Worm (Caenorhabditis elegans) whole organism, L2 larva: ENCODE measurements around the gene ret-1.
"Not testable (repeated sequence)": the region's sequence is repeated elsewhere in the genome, so short reads cannot be mapped to it uniquely, and the experiment has no call there.

Experiments used
- C34F6.9 ChIP-seq: fragments of 150-350 bp; optimal IDR thresholded peaks from 2 replicates; lab custom pipeline; 2014; ENCODE audit warnings: missing biosample characterization, missing genetic modification characterization
- F13H6.1 ChIP-seq: sonication (generic microtip); optimal IDR thresholded peaks from 2 replicates; lab custom pipeline; 2016; ENCODE audit warnings: missing genetic modification characterization, missing compliant biosample characterization
- ZK546.5 ChIP-seq: sonication (generic microtip); optimal IDR thresholded peaks from 2 replicates; lab custom pipeline; 2017; ENCODE audit warnings: missing biosample characterization, missing genetic modification characterization
- aly-2 ChIP-seq: fragments of 150-350 bp; optimal IDR thresholded peaks from 2 replicates; lab custom pipeline; 2014; ENCODE audit warnings: missing biosample characterization, missing genetic modification characterization
- ama-1 ChIP-seq: fragments of 150-350 bp; optimal IDR thresholded peaks from 2 replicates; lab custom pipeline; 2018; ENCODE audit warnings: inconsistent platforms
- blmp-1 ChIP-seq: sonication (generic microtip); optimal IDR thresholded peaks from 2 replicates; lab custom pipeline; 2017; ENCODE audit warnings: missing genetic modification characterization, mild to moderate bottlenecking, missing compliant biosample characterization, antibody characterized with exemption, moderate library complexity; ENCODE audit not compliant: insufficient read depth
- ceh-16 ChIP-seq: fragments of 150-350 bp; optimal IDR thresholded peaks from 2 replicates; lab custom pipeline; 2014; ENCODE audit warnings: missing biosample characterization, missing genetic modification characterization
- ceh-82 ChIP-seq: fragments of 150-350 bp; optimal IDR thresholded peaks from 2 replicates; lab custom pipeline; 2014; ENCODE audit warnings: missing biosample characterization, missing genetic modification characterization
- elt-1 ChIP-seq: fragments of 150-350 bp; optimal IDR thresholded peaks from 2 replicates; lab custom pipeline; 2014; ENCODE audit warnings: missing biosample characterization, missing genetic modification characterization
- fos-1 ChIP-seq: fragments of 150-350 bp; optimal IDR thresholded peaks from 2 replicates; lab custom pipeline; 2014; ENCODE audit warnings: missing biosample characterization, missing genetic modification characterization
- gmeb-1 ChIP-seq: fragments of 150-350 bp; optimal IDR thresholded peaks from 2 replicates; lab custom pipeline; 2014; ENCODE audit warnings: missing biosample characterization, missing genetic modification characterization
- lin-11 ChIP-seq: fragments of 150-350 bp; sonication (generic microtip); optimal IDR thresholded peaks from 2 replicates; lab custom pipeline; 2014; ENCODE audit warnings: missing biosample characterization, missing genetic modification characterization, inconsistent platforms, mixed read lengths
- lin-39 ChIP-seq: fragments of 150-350 bp; optimal IDR thresholded peaks from 2 replicates; lab custom pipeline; 2014; ENCODE audit warnings: missing biosample characterization, missing genetic modification reagents, missing genetic modification characterization
- lsy-2 ChIP-seq, 2 experiments: fragments of 150-350 bp in 1 of 2; sonication (generic microtip) in 1 of 2; optimal IDR thresholded peaks; 2 replicates each; lab custom pipeline; 2014 to 2017; ENCODE audit warnings: missing biosample characterization in 2 of 2, missing genetic modification characterization in 2 of 2
- mdl-1 ChIP-seq, 2 experiments: fragments of 150-350 bp in 1 of 2; sonication (generic microtip) in 1 of 2; optimal IDR thresholded peaks; 2 replicates each; lab custom pipeline; 2017; ENCODE audit warnings: missing biosample characterization in 2 of 2, missing genetic modification characterization in 2 of 2
- nhr-11 ChIP-seq: fragments of 150-350 bp; optimal IDR thresholded peaks from 2 replicates; lab custom pipeline; 2014; ENCODE audit warnings: missing biosample characterization, missing genetic modification characterization
- nhr-12 ChIP-seq: fragments of 150-350 bp; optimal IDR thresholded peaks from 2 replicates; lab custom pipeline; 2014; ENCODE audit warnings: missing biosample characterization, missing genetic modification characterization
- nhr-129 ChIP-seq: fragments of 150-350 bp; optimal IDR thresholded peaks from 2 replicates; lab custom pipeline; 2014; ENCODE audit warnings: missing biosample characterization, missing genetic modification characterization
- nhr-23 ChIP-seq: fragments of 150-350 bp; optimal IDR thresholded peaks from 2 replicates; lab custom pipeline; 2014; ENCODE audit warnings: missing biosample characterization, missing genetic modification reagents, missing genetic modification characterization
- nhr-6 ChIP-seq: fragments of 150-350 bp; optimal IDR thresholded peaks from 2 replicates; lab custom pipeline; 2014; ENCODE audit warnings: missing biosample characterization, missing genetic modification characterization
- peb-1 ChIP-seq: fragments of 150-350 bp; optimal IDR thresholded peaks from 2 replicates; lab custom pipeline; 2014; ENCODE audit warnings: missing biosample characterization, missing genetic modification characterization
- skn-1 ChIP-seq: sonication (generic microtip); optimal IDR thresholded peaks from 2 replicates; lab custom pipeline; 2017; ENCODE audit warnings: missing biosample characterization, missing genetic modification characterization
- sma-3 ChIP-seq: sonication (generic microtip); optimal IDR thresholded peaks from 2 replicates; lab custom pipeline; 2016; ENCODE audit warnings: missing genetic modification reagents, missing genetic modification characterization, missing compliant biosample characterization
- sma-9 ChIP-seq, 2 experiments: fragments of 150-350 bp in 1 of 2; sonication (generic microtip) in 1 of 2; optimal IDR thresholded peaks; 2 replicates each; lab custom pipeline; 2014 to 2016; ENCODE audit warnings: missing genetic modification characterization in 2 of 2, mild to moderate bottlenecking in 1 of 2, missing biosample characterization in 1 of 2, missing compliant biosample characterization in 1 of 2, missing genetic modification reagents in 1 of 2, moderate library complexity in 1 of 2
- snpc-4 ChIP-seq: fragments of 150-350 bp; optimal IDR thresholded peaks from 2 replicates; lab custom pipeline; 2014; ENCODE audit warnings: missing biosample characterization, missing genetic modification characterization
- unc-39 ChIP-seq: fragments of 150-350 bp; optimal IDR thresholded peaks from 2 replicates; lab custom pipeline; 2014; ENCODE audit warnings: missing biosample characterization, missing genetic modification characterization
- unc-55 ChIP-seq: fragments of 150-350 bp; sonication (generic microtip); optimal IDR thresholded peaks from 3 replicates; lab custom pipeline; 2014; ENCODE audit warnings: missing biosample characterization, missing genetic modification reagents, missing genetic modification characterization
- ztf-1 ChIP-seq: fragments of 200-800 bp; sonication (Bioruptor generic); conservative IDR thresholded peaks from 2 replicates; pipeline ENCODE4 v1.3.6; 2022; ENCODE audit warnings: missing genetic modification characterization, missing compliant biosample characterization
- ztf-11 ChIP-seq: sonication (generic microtip); optimal IDR thresholded peaks from 2 replicates; lab custom pipeline; 2017; ENCODE audit warnings: missing biosample characterization, missing genetic modification characterization
- ztf-4 ChIP-seq: fragments of 150-350 bp; optimal IDR thresholded peaks from 2 replicates; lab custom pipeline; 2014; ENCODE audit warnings: missing biosample characterization, missing genetic modification characterization

Gene ret-1

DNA sequence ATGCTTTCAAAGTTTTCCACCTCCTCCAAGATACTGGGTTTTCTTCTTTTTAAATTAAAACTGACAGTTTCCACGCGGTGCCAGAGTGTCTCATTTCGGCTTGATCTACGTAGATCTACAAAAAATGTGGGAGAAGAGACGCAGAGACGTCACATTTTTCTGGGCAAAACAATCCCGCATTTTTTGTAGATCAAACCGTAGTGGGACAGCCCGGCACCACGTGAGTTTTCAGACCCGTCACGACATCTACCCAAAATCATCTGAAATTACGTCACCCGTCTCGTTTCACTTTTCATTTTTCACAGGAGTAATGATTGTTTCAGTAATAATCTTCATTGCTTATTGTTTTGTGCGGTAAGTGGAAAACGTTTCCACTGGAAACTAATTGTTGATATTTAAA is 18.8 kb downstream of the ret-1 start:
- TF ChIP-seq aly-2 (no peak), sma-9 (GFP tag; optimal IDR thresholded peaks at IDR 0.05; lab: Kevin White, UChicago) (no peak), sma-9 (tag; optimal IDR thresholded peaks at IDR 0.05; lab: Kevin White, UChicago) (no peak), unc-39 (no peak), blmp-1 (tag; lab: Kevin White, UChicago) (no peak), lsy-2 (tag; optimal IDR thresholded peaks at IDR 0.05; lab: Kevin White, UChicago) (no peak), ceh-82 (tag; lab: Kevin White, UChicago) (no peak), sma-3 (GFP tag; lab: Kevin White, UChicago) (no peak), ceh-16 (tag; lab: Kevin White, UChicago) (no peak), nhr-6 (tag; lab: Kevin White, UChicago) (no peak), ztf-1 (GFP tag; lab: Robert Waterston, UW) (no peak), skn-1 (tag; lab: Kevin White, UChicago) (no peak), ztf-4 (tag; lab: Kevin White, UChicago) (no peak), F13H6.1 (tag; lab: Kevin White, UChicago) (no peak), elt-1 (no peak), peb-1 (no peak), snpc-4 (no peak), nhr-12 (no peak)

DNA sequence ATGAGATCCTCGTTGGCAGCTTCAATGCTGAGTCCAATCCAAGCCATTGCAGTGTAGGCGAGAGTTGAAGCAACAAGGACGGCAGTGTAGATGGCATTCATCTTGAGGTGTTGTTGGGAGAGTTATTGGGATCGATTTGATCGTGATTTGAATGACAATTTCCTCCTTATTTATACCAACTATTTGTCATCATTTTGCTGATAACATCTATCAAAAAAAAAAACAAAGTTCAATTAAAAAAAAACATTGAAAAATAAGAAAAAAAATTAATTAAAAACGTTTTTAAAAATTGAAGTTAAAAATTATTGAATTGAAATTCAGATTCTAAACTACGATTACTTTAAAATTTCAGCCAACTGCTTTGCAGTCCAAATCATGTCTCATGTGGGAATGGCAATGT is 20.3 kb downstream of the ret-1 start, which contains the start of gene nspa-8:
nspa-8 (minus strand) TSS at position 101 of the 400 bp plus-strand sequence.
- TF ChIP-seq unc-55 (GFP tag; lab: Kevin White, UChicago); ZK546.5 (tag; lab: Kevin White, UChicago); blmp-1 (tag; lab: Kevin White, UChicago): not testable (repeated sequence)

- TF ChIP-seq fos-1: no peak
- TF ChIP-seq ama-1 (lab: Kevin White, UChicago): no peak
- no peak for TF ChIP-seq sma-9 (GFP tag; optimal IDR thresholded peaks at IDR 0.05; lab: Kevin White, UChicago)
- TF ChIP-seq sma-9 (tag; optimal IDR thresholded peaks at IDR 0.05; lab: Kevin White, UChicago): no peak
- no peak for TF ChIP-seq unc-55 (GFP tag; lab: Kevin White, UChicago)
- no peak for TF ChIP-seq mdl-1 (tag; optimal IDR thresholded peaks at IDR 0.05; lab: Kevin White, UChicago)
- no peak for TF ChIP-seq nhr-6 (tag; lab: Kevin White, UChicago)
- TF ChIP-seq ztf-11 (tag; lab: Kevin White, UChicago): no peak
- TF ChIP-seq elt-1: no peak
- TF ChIP-seq nhr-11 (tag; lab: Kevin White, UChicago): no peak
Measured at ce11 chrV:14824124-14824523, 23.1 kb downstream of the ret-1 start, which contains the start of gene W06A7.4. Gene W06A7.4 (plus strand): TSS chrV:14824424.

DNA sequence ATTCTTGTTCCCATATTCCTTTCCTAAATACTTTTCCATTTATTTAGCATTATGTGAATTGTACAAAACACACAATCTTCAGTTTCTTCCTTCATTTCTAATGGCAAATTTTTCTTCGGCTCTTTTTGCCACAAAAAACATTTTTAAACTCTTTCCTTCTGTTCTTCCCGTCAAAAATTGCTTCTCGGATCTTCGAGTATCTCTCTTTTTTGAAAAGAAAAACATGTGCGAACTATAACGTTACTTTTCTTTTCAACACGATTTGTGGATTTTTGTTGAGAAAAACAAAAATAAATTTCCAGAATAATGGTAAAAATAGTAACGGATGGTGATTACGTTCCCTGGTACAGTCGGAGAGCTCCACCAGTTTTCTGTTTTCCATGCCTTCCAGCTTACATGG is 25.7 kb downstream of the ret-1 start, which contains the start of gene W06A7.2:
W06A7.2 (plus strand) TSS at position 301 of the 400 bp plus-strand sequence.
- TF ChIP-seq lin-11 (no peak), sma-9 (GFP tag; optimal IDR thresholded peaks at IDR 0.05; lab: Kevin White, UChicago) (no peak), sma-9 (tag; optimal IDR thresholded peaks at IDR 0.05; lab: Kevin White, UChicago) (no peak), lin-39 (no peak), nhr-23 (no peak)

- TF ChIP-seq sma-9 (GFP tag; optimal IDR thresholded peaks at IDR 0.05; lab: Kevin White, UChicago): peak; percentile 41
- TF ChIP-seq sma-9 (tag; optimal IDR thresholded peaks at IDR 0.05; lab: Kevin White, UChicago): no peak
- TF ChIP-seq gmeb-1 (tag; lab: Kevin White, UChicago): no peak
- TF ChIP-seq C34F6.9 (tag; lab: Kevin White, UChicago): peak; percentile 17
- TF ChIP-seq nhr-129 (tag; lab: Kevin White, UChicago): peak; percentile 46
Measured at ce11 chrV:14820314-14820713, 26.9 kb downstream of the ret-1 start.

DNA sequence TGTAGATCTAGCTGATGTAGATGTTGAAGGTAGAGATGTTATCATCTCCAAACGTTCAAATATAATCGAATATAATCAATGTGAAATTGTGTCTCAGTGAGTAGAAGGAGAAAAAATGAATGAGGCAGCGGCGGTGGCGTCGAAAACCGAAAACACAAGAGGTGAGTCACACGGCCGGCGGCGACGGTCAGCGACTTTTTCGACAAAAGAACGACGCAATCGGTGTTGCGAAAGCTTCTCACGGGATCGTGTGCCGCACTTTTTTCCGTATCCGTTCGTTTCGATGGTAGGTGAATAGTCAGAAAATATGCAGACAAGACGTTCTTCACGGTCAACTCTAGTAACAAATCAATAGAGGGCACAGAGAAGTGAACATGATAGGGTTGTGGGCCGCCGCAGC is 31.7 kb downstream of the ret-1 start, which contains the start of gene rin-1:
rin-1 (minus strand) TSS at position 101 of the 400 bp plus-strand sequence.
- TF ChIP-seq sma-9 (GFP tag; optimal IDR thresholded peaks at IDR 0.05; lab: Kevin White, UChicago) (no peak), sma-9 (tag; optimal IDR thresholded peaks at IDR 0.05; lab: Kevin White, UChicago) (no peak), peb-1 (no peak), ZK546.5 (tag; lab: Kevin White, UChicago) (no peak), sma-3 (GFP tag; lab: Kevin White, UChicago) (no peak), C34F6.9 (tag; lab: Kevin White, UChicago) (no peak)
